Fruit fly (Drosophila melanogaster): ENCODE data around the gene CG42852.

dm6 chr3L:16705630-16706029 is 49.7 kb upstream of the CG42852 start:
- TF ChIP-seq ttk (optimal IDR thresholded peaks at IDR 0.05) = no peak
- TF ChIP-seq h (optimal IDR thresholded peaks at IDR 0.05) = no peak
- no peak for TF ChIP-seq psq (optimal IDR thresholded peaks at IDR 0.05)
- TF ChIP-seq Sin3A (optimal IDR thresholded peaks at IDR 0.05) = no peak
- TF ChIP-seq insv (optimal IDR thresholded peaks at IDR 0.05) = no peak

Measured in Kc167 (cell line).